Worm (Caenorhabditis elegans) whole organism, midembryonic: Measurements from ENCODE around the gene srj-22.

Source experiments
- T22C8.4 ChIP-seq: fragments of 200-800 bp; sonication (Bioruptor generic); IDR thresholded peaks from 2 replicates; pipeline ENCODE4 v1.3.6; 2022; ENCODE audit warnings: missing genetic modification characterization, missing compliant biosample characterization
- flt-1 ChIP-seq: fragments of 200-800 bp; sonication (Bioruptor generic); IDR thresholded peaks from 2 replicates; pipeline ENCODE4 v1.3.6; 2022; ENCODE audit warnings: missing genetic modification characterization, missing compliant biosample characterization
- med-1 ChIP-seq: sonication (generic microtip); optimal IDR thresholded peaks from 2 replicates; lab custom pipeline; 2017; ENCODE audit warnings: missing genetic modification characterization, mild to moderate bottlenecking, missing compliant biosample characterization, antibody characterized with exemption, missing genetic modification reagents; ENCODE audit not compliant: insufficient read depth

- TF ChIP-seq med-1, result no peak
- TF ChIP-seq T22C8.4 (GFP tag; lab: Robert Waterston, UW), result no peak
- TF ChIP-seq flt-1, result no peak
Measured at ce11 chrV:10773216-10773615, 29.7 kb upstream of the srj-22 start.
